Worm (Caenorhabditis elegans) whole organism, L2 larva: ENCODE measurements around the gene molo-1.

Source experiments
- C34F6.9 ChIP-seq: fragments of 150-350 bp; optimal IDR thresholded peaks from 2 replicates; lab custom pipeline; 2014; ENCODE audit warnings: missing biosample characterization, missing genetic modification characterization
- F13H6.1 ChIP-seq: sonication (generic microtip); optimal IDR thresholded peaks from 2 replicates; lab custom pipeline; 2016; ENCODE audit warnings: missing genetic modification characterization, missing compliant biosample characterization
- R02D3.7 ChIP-seq: fragments of 150-350 bp; optimal IDR thresholded peaks from 2 replicates; lab custom pipeline; 2014; ENCODE audit warnings: missing biosample characterization, missing genetic modification characterization
- Y55F3AM.14 ChIP-seq: fragments of 200-800 bp; sonication (Bioruptor generic); optimal IDR thresholded peaks from 2 replicates; lab custom pipeline; 2018; ENCODE audit warnings: mild to moderate bottlenecking, missing genetic modification characterization, missing compliant biosample characterization
- ZK546.5 ChIP-seq: sonication (generic microtip); optimal IDR thresholded peaks from 2 replicates; lab custom pipeline; 2017; ENCODE audit warnings: missing biosample characterization, missing genetic modification characterization
- alr-1 ChIP-seq: fragments of 150-350 bp; optimal IDR thresholded peaks from 2 replicates; lab custom pipeline; 2014; ENCODE audit warnings: missing biosample characterization, missing genetic modification characterization
- aly-2 ChIP-seq: fragments of 150-350 bp; optimal IDR thresholded peaks from 2 replicates; lab custom pipeline; 2014; ENCODE audit warnings: missing biosample characterization, missing genetic modification characterization
- ama-1 ChIP-seq: fragments of 150-350 bp; optimal IDR thresholded peaks from 2 replicates; lab custom pipeline; 2018; ENCODE audit warnings: inconsistent platforms
- blmp-1 ChIP-seq: sonication (generic microtip); optimal IDR thresholded peaks from 2 replicates; lab custom pipeline; 2017; ENCODE audit warnings: missing genetic modification characterization, mild to moderate bottlenecking, missing compliant biosample characterization, antibody characterized with exemption, moderate library complexity; ENCODE audit not compliant: insufficient read depth
- ceh-16 ChIP-seq: fragments of 150-350 bp; optimal IDR thresholded peaks from 2 replicates; lab custom pipeline; 2014; ENCODE audit warnings: missing biosample characterization, missing genetic modification characterization
- ceh-82 ChIP-seq: fragments of 150-350 bp; optimal IDR thresholded peaks from 2 replicates; lab custom pipeline; 2014; ENCODE audit warnings: missing biosample characterization, missing genetic modification characterization
- crh-2 ChIP-seq: sonication (generic microtip); optimal IDR thresholded peaks from 2 replicates; lab custom pipeline; 2017; ENCODE audit warnings: missing biosample characterization, missing genetic modification characterization
- dmd-4 ChIP-seq: sonication (generic microtip); optimal IDR thresholded peaks from 2 replicates; lab custom pipeline; 2017; ENCODE audit warnings: missing biosample characterization, missing genetic modification characterization
- egl-27 ChIP-seq: sonication (generic microtip); optimal IDR thresholded peaks from 3 replicates; lab custom pipeline; 2017; ENCODE audit warnings: missing biosample characterization, missing genetic modification reagents, missing genetic modification characterization
- elt-1 ChIP-seq: fragments of 150-350 bp; optimal IDR thresholded peaks from 2 replicates; lab custom pipeline; 2014; ENCODE audit warnings: missing biosample characterization, missing genetic modification characterization
- elt-3 ChIP-seq: sonication (generic microtip); optimal IDR thresholded peaks from 2 replicates; lab custom pipeline; 2017; ENCODE audit warnings: missing biosample characterization, missing genetic modification characterization
- fos-1 ChIP-seq: fragments of 150-350 bp; optimal IDR thresholded peaks from 2 replicates; lab custom pipeline; 2014; ENCODE audit warnings: missing biosample characterization, missing genetic modification characterization
- gmeb-1 ChIP-seq: fragments of 150-350 bp; optimal IDR thresholded peaks from 2 replicates; lab custom pipeline; 2014; ENCODE audit warnings: missing biosample characterization, missing genetic modification characterization
- lin-11 ChIP-seq: fragments of 150-350 bp; sonication (generic microtip); optimal IDR thresholded peaks from 2 replicates; lab custom pipeline; 2014; ENCODE audit warnings: missing biosample characterization, missing genetic modification characterization, inconsistent platforms, mixed read lengths
- lin-13 ChIP-seq: fragments of 150-350 bp; optimal IDR thresholded peaks from 2 replicates; lab custom pipeline; 2014; ENCODE audit warnings: missing biosample characterization, missing genetic modification reagents, missing genetic modification characterization
- lin-39 ChIP-seq: fragments of 150-350 bp; optimal IDR thresholded peaks from 2 replicates; lab custom pipeline; 2014; ENCODE audit warnings: missing biosample characterization, missing genetic modification reagents, missing genetic modification characterization
- lsy-2 ChIP-seq, 2 experiments: fragments of 150-350 bp in 1 of 2; sonication (generic microtip) in 1 of 2; optimal IDR thresholded peaks; 2 replicates each; lab custom pipeline; 2014 to 2017; ENCODE audit warnings: missing biosample characterization in 2 of 2, missing genetic modification characterization in 2 of 2
- mab-5 ChIP-seq: fragments of 150-350 bp; optimal IDR thresholded peaks from 2 replicates; lab custom pipeline; 2014; ENCODE audit warnings: missing biosample characterization, missing genetic modification characterization
- mbf-1 ChIP-seq: sonication (generic microtip); optimal IDR thresholded peaks from 2 replicates; lab custom pipeline; 2017; ENCODE audit warnings: missing biosample characterization, missing genetic modification characterization
- mdl-1 ChIP-seq, 2 experiments: fragments of 150-350 bp in 1 of 2; sonication (generic microtip) in 1 of 2; optimal IDR thresholded peaks; 2 replicates each; lab custom pipeline; 2017; ENCODE audit warnings: missing biosample characterization in 2 of 2, missing genetic modification characterization in 2 of 2
- nhr-10 ChIP-seq: sonication (generic microtip); optimal IDR thresholded peaks from 2 replicates; lab custom pipeline; 2017; ENCODE audit warnings: missing biosample characterization, missing genetic modification characterization
- nhr-11 ChIP-seq: fragments of 150-350 bp; optimal IDR thresholded peaks from 2 replicates; lab custom pipeline; 2014; ENCODE audit warnings: missing biosample characterization, missing genetic modification characterization
- nhr-12 ChIP-seq: fragments of 150-350 bp; optimal IDR thresholded peaks from 2 replicates; lab custom pipeline; 2014; ENCODE audit warnings: missing biosample characterization, missing genetic modification characterization
- nhr-129 ChIP-seq: fragments of 150-350 bp; optimal IDR thresholded peaks from 2 replicates; lab custom pipeline; 2014; ENCODE audit warnings: missing biosample characterization, missing genetic modification characterization
- nhr-21 ChIP-seq: fragments of 150-350 bp; optimal IDR thresholded peaks from 2 replicates; lab custom pipeline; 2014; ENCODE audit warnings: missing biosample characterization, missing genetic modification characterization
- nhr-23 ChIP-seq: fragments of 150-350 bp; optimal IDR thresholded peaks from 2 replicates; lab custom pipeline; 2014; ENCODE audit warnings: missing biosample characterization, missing genetic modification reagents, missing genetic modification characterization
- nhr-237 ChIP-seq: fragments of 150-350 bp; optimal IDR thresholded peaks from 2 replicates; lab custom pipeline; 2014; ENCODE audit warnings: missing biosample characterization, missing genetic modification characterization
- nhr-25 ChIP-seq: fragments of 150-350 bp; sonication (generic microtip); optimal IDR thresholded peaks from 3 replicates; lab custom pipeline; 2014; ENCODE audit warnings: missing biosample characterization, missing genetic modification characterization
- nhr-6 ChIP-seq: fragments of 150-350 bp; optimal IDR thresholded peaks from 2 replicates; lab custom pipeline; 2014; ENCODE audit warnings: missing biosample characterization, missing genetic modification characterization
- nhr-77 ChIP-seq: fragments of 150-350 bp; optimal IDR thresholded peaks from 2 replicates; lab custom pipeline; 2014; ENCODE audit warnings: missing biosample characterization, missing genetic modification characterization
- peb-1 ChIP-seq: fragments of 150-350 bp; optimal IDR thresholded peaks from 2 replicates; lab custom pipeline; 2014; ENCODE audit warnings: missing biosample characterization, missing genetic modification characterization
- sem-4 ChIP-seq: fragments of 150-350 bp; optimal IDR thresholded peaks from 2 replicates; lab custom pipeline; 2014; ENCODE audit warnings: missing biosample characterization, missing genetic modification reagents, missing genetic modification characterization
- skn-1 ChIP-seq: sonication (generic microtip); optimal IDR thresholded peaks from 2 replicates; lab custom pipeline; 2017; ENCODE audit warnings: missing biosample characterization, missing genetic modification characterization
- sma-3 ChIP-seq: sonication (generic microtip); optimal IDR thresholded peaks from 2 replicates; lab custom pipeline; 2016; ENCODE audit warnings: missing genetic modification reagents, missing genetic modification characterization, missing compliant biosample characterization
- sma-9 ChIP-seq, 2 experiments: fragments of 150-350 bp in 1 of 2; sonication (generic microtip) in 1 of 2; optimal IDR thresholded peaks; 2 replicates each; lab custom pipeline; 2014 to 2016; ENCODE audit warnings: missing genetic modification characterization in 2 of 2, mild to moderate bottlenecking in 1 of 2, missing biosample characterization in 1 of 2, missing compliant biosample characterization in 1 of 2, missing genetic modification reagents in 1 of 2, moderate library complexity in 1 of 2
- snpc-4 ChIP-seq: fragments of 150-350 bp; optimal IDR thresholded peaks from 2 replicates; lab custom pipeline; 2014; ENCODE audit warnings: missing biosample characterization, missing genetic modification characterization
- unc-39 ChIP-seq: fragments of 150-350 bp; optimal IDR thresholded peaks from 2 replicates; lab custom pipeline; 2014; ENCODE audit warnings: missing biosample characterization, missing genetic modification characterization
- unc-55 ChIP-seq: fragments of 150-350 bp; sonication (generic microtip); optimal IDR thresholded peaks from 3 replicates; lab custom pipeline; 2014; ENCODE audit warnings: missing biosample characterization, missing genetic modification reagents, missing genetic modification characterization
- unc-62 ChIP-seq: fragments of 150-350 bp; optimal IDR thresholded peaks from 2 replicates; lab custom pipeline; 2014; ENCODE audit warnings: missing biosample characterization, missing genetic modification reagents, missing genetic modification characterization
- zag-1 ChIP-seq: fragments of 150-350 bp; optimal IDR thresholded peaks from 2 replicates; lab custom pipeline; 2014; ENCODE audit warnings: missing biosample characterization, missing genetic modification characterization
- ztf-1 ChIP-seq: fragments of 200-800 bp; sonication (Bioruptor generic); conservative IDR thresholded peaks from 2 replicates; pipeline ENCODE4 v1.3.6; 2022; ENCODE audit warnings: missing genetic modification characterization, missing compliant biosample characterization
- ztf-11 ChIP-seq: sonication (generic microtip); optimal IDR thresholded peaks from 2 replicates; lab custom pipeline; 2017; ENCODE audit warnings: missing biosample characterization, missing genetic modification characterization
- ztf-4 ChIP-seq: fragments of 150-350 bp; optimal IDR thresholded peaks from 2 replicates; lab custom pipeline; 2014; ENCODE audit warnings: missing biosample characterization, missing genetic modification characterization

Gene molo-1

DNA sequence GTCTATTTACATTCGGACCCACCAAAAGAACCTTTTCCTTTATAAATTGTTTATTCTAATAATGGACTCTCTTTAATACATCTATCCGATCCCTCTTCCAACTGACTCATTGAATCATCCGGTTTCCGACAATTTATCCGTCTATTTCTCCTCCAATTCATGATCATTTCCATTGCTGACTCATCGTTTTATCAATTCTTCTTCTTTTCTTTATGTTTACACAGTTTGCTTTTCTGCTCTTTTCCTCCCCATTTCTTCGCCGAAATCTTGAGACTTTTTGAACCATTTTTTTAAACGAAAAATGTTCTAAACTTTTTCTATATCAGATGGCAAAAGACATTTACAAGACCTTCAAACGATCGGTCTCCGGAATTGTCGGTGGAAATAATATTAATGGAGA, 21.7 kb downstream of the molo-1 start, which contains the start of gene ced-6:
Gene ced-6, plus strand, starts transcription at position 327 of the 400 bp plus-strand sequence.
- TF ChIP-seq ZK546.5 (tag; lab: Kevin White, UChicago): no peak
- TF ChIP-seq sma-3 (GFP tag; lab: Kevin White, UChicago): peak; percentile 9
- TF ChIP-seq nhr-12 (tag; lab: Kevin White, UChicago): no peak
- TF ChIP-seq peb-1 (tag; lab: Kevin White, UChicago): no peak
- peak; percentile 73 for TF ChIP-seq fos-1 (tag; lab: Kevin White, UChicago)
- TF ChIP-seq ama-1 (lab: Kevin White, UChicago): no peak
- no peak for TF ChIP-seq nhr-11 (tag; lab: Kevin White, UChicago)

DNA sequence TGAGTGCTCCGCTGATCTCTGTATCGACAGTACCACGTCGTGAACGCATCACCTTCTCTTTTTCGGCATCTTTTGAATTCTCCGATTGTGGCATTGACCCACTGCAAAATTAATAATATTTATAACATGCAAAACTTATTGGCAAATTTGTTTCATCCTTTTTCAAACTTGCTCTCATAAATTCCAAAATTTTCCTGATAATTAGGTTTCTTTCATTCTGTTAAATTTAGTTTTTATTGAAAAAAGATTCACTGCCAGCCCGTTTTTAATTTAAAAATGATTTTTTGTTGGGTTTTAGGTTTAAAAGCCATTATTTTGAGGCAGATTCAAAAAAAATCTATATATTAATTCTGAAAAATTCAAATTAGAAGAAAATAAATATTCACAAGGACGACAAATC, 26.2 kb downstream of the molo-1 start, which contains the start of gene wdr-37:
Gene wdr-37, minus strand, starts transcription at position 101 of the 400 bp plus-strand sequence.
- TF ChIP-seq ztf-11 (tag; lab: Kevin White, UChicago) (no peak), nhr-25 (tag; lab: Kevin White, UChicago) (peak; percentile 5)
- TF ChIP-seq, all 48 proteins: peak for 1

DNA sequence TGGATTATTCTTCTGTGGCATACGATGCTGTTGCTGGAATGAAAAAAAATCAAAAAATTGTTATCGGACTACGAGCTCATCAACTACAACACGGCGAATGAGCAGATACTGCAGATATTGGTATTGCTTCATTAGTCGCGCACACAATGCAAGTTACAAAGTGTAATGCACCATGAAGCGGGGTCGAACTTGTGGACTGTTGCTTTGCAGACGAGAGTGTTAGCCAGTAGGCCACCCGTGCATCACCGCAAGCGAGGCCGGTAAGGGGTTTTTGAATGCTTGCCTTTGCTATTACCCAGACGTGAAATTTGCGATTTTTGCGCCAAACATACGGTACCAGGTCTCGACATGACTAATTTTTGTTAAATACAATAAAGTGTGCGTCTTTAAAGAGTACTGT, 28.2 kb downstream of the molo-1 start:
- TF ChIP-seq crh-2 (peak; percentile 59), sma-9 (GFP tag; optimal IDR thresholded peaks at IDR 0.05; lab: Kevin White, UChicago) (peak; percentile 73), sma-9 (tag; optimal IDR thresholded peaks at IDR 0.05; lab: Kevin White, UChicago) (no peak), ztf-1 (GFP tag; lab: Robert Waterston, UW) (no peak), C34F6.9 (peak; percentile 63), ztf-4 (peak; percentile 51), egl-27 (tag; lab: Kevin White, UChicago) (peak; percentile 58), peb-1 (tag; lab: Kevin White, UChicago) (no peak), nhr-129 (peak; percentile 87), lsy-2 (tag; optimal IDR thresholded peaks at IDR 0.05; lab: Kevin White, UChicago) (peak; percentile 13 to 72), nhr-12 (tag; lab: Kevin White, UChicago) (no peak), nhr-6 (tag; lab: Kevin White, UChicago) (no peak), nhr-11 (tag; lab: Kevin White, UChicago) (no peak), nhr-25 (tag; lab: Kevin White, UChicago) (peak; percentile 63), dmd-4 (no peak), F13H6.1 (tag; lab: Kevin White, UChicago) (peak; percentile 65), lin-11 (tag; lab: Kevin White, UChicago) (no peak), nhr-237 (no peak), ztf-11 (tag; lab: Kevin White, UChicago) (no peak), sem-4 (tag; lab: Kevin White, UChicago) (peak; percentile 22), lin-39 (tag; lab: Kevin White, UChicago) (no peak), sma-3 (GFP tag; lab: Kevin White, UChicago) (peak; percentile 76), nhr-23 (tag; lab: Kevin White, UChicago) (no peak), mdl-1 (tag; optimal IDR thresholded peaks at IDR 0.05; lab: Kevin White, UChicago) (no peak), lin-13 (peak; percentile 74), zag-1 (no peak), fos-1 (tag; lab: Kevin White, UChicago) (peak; percentile 64), ceh-82 (tag; lab: Kevin White, UChicago) (no peak), skn-1 (tag; lab: Kevin White, UChicago) (no peak), Y55F3AM.14 (GFP tag; lab: Kevin White, UChicago) (no peak), nhr-21 (tag; lab: Kevin White, UChicago) (peak; percentile 70), mab-5 (no peak), snpc-4 (no peak), ZK546.5 (tag; lab: Kevin White, UChicago) (no peak), alr-1 (no peak), gmeb-1 (tag; lab: Kevin White, UChicago) (peak; percentile 62), elt-3 (no peak), aly-2 (no peak), nhr-10 (tag; lab: Kevin White, UChicago) (no peak), unc-55 (peak; percentile 20), unc-62 (GFP tag; lab: Kevin White, UChicago) (no peak), nhr-77 (tag; lab: Kevin White, UChicago) (no peak), unc-39 (tag; lab: Kevin White, UChicago) (no peak), elt-1 (tag; lab: Kevin White, UChicago) (no peak), ceh-16 (peak; percentile 25), ama-1 (lab: Kevin White, UChicago) (no peak), R02D3.7 (tag; lab: Kevin White, UChicago) (no peak), blmp-1 (tag; lab: Kevin White, UChicago) (no peak), mbf-1 (no peak)
